Fruit fly (Drosophila melanogaster): ENCODE measurements around the gene CG7084.

Gene CG7084

dm6 chr3R:22330512-22331119 is 32.0 kb downstream of the CG7084 start, which contains the start of gene CG33721:
Gene CG33721, plus strand, starts transcription at chr3R:22331069.
- TF ChIP-seq pan (optimal IDR thresholded peaks at IDR 0.05), result no peak

dm6 chr3R:22331691-22332090 is 33.1 kb downstream of the CG7084 start, which contains the start of gene CG13862:
Gene CG13862, plus strand, starts transcription at chr3R:22331991.
- TF ChIP-seq Dll (optimal IDR thresholded peaks at IDR 0.05), result no peak
- TF ChIP-seq EcR (GFP tag; optimal IDR thresholded peaks at IDR 0.05), result no peak
- no peak for TF ChIP-seq psq (optimal IDR thresholded peaks at IDR 0.05)
- no peak for TF ChIP-seq usp (GFP tag; optimal IDR thresholded peaks at IDR 0.05)
- no peak for TF ChIP-seq pan (optimal IDR thresholded peaks at IDR 0.05)
- no peak for TF ChIP-seq CG8478 (optimal IDR thresholded peaks at IDR 0.05)

- no peak for TF ChIP-seq psq (optimal IDR thresholded peaks at IDR 0.05)
Measured at dm6 chr3R:22334050-22334449, 35.4 kb downstream of the CG7084 start, which contains the start of gene CG5391. Gene CG5391, minus strand, starts transcription at chr3R:22334150.

- TF ChIP-seq EcR (GFP tag; optimal IDR thresholded peaks at IDR 0.05) (no peak), CG8478 (optimal IDR thresholded peaks at IDR 0.05) (no peak), psq (optimal IDR thresholded peaks at IDR 0.05) (no peak), usp (GFP tag; optimal IDR thresholded peaks at IDR 0.05) (no peak), Dll (optimal IDR thresholded peaks at IDR 0.05) (no peak), pan (optimal IDR thresholded peaks at IDR 0.05) (no peak)
Measured at dm6 chr3R:22339510-22339909, 40.9 kb downstream of the CG7084 start.

- TF ChIP-seq usp (GFP tag; optimal IDR thresholded peaks at IDR 0.05) (no peak), psq (optimal IDR thresholded peaks at IDR 0.05) (no peak), EcR (GFP tag; optimal IDR thresholded peaks at IDR 0.05) (no peak), Dll (optimal IDR thresholded peaks at IDR 0.05) (no peak), pan (optimal IDR thresholded peaks at IDR 0.05) (no peak), CG8478 (optimal IDR thresholded peaks at IDR 0.05) (no peak)
Measured at dm6 chr3R:22340207-22340606, 41.6 kb downstream of the CG7084 start, which contains the start of gene CG5388. Gene CG5388, minus strand, starts transcription at chr3R:22340307.

dm6 chr3R:22341652-22342051 is 43.0 kb downstream of the CG7084 start:
- TF ChIP-seq psq (optimal IDR thresholded peaks at IDR 0.05) (no peak), EcR (GFP tag; optimal IDR thresholded peaks at IDR 0.05) (no peak), Dll (optimal IDR thresholded peaks at IDR 0.05) (no peak), pan (optimal IDR thresholded peaks at IDR 0.05) (no peak), CG8478 (optimal IDR thresholded peaks at IDR 0.05) (no peak), usp (GFP tag; optimal IDR thresholded peaks at IDR 0.05) (no peak)

dm6 chr3R:22342151-22342550 is 43.5 kb downstream of the CG7084 start, which contains the start of gene CG5386:
Gene CG5386, minus strand, starts transcription at chr3R:22342251.
- TF ChIP-seq Dll (optimal IDR thresholded peaks at IDR 0.05), result no peak
- TF ChIP-seq psq (optimal IDR thresholded peaks at IDR 0.05), result no peak
- TF ChIP-seq CG8478 (optimal IDR thresholded peaks at IDR 0.05), result no peak
- TF ChIP-seq EcR (GFP tag; optimal IDR thresholded peaks at IDR 0.05), result no peak
- no peak for TF ChIP-seq pan (optimal IDR thresholded peaks at IDR 0.05)
- no peak for TF ChIP-seq usp (GFP tag; optimal IDR thresholded peaks at IDR 0.05)

dm6 chr3R:22342708-22343107 is 44.1 kb downstream of the CG7084 start:
- no peak for TF ChIP-seq EcR (GFP tag; optimal IDR thresholded peaks at IDR 0.05)
- no peak for TF ChIP-seq psq (optimal IDR thresholded peaks at IDR 0.05)
- TF ChIP-seq Dll (optimal IDR thresholded peaks at IDR 0.05), result no peak
- no peak for TF ChIP-seq usp (GFP tag; optimal IDR thresholded peaks at IDR 0.05)
- TF ChIP-seq pan (optimal IDR thresholded peaks at IDR 0.05), result no peak
- TF ChIP-seq CG8478 (optimal IDR thresholded peaks at IDR 0.05), result no peak

- TF ChIP-seq CG8478 (optimal IDR thresholded peaks at IDR 0.05) (no peak), EcR (GFP tag; optimal IDR thresholded peaks at IDR 0.05) (peak in 1 of 2 experiments; percentile 29)
Measured at dm6 chr3R:22351396-22351795, 52.8 kb downstream of the CG7084 start, which contains the start of gene rdhB. Gene rdhB, plus strand, starts transcription at chr3R:22351696.

Data from whole organism.